Worm (Caenorhabditis elegans): ENCODE measurements around the gene ZK1320.11.

ZK1320.11 gene

ce11 chrII:9662797-9663196, 4.6 kb upstream of the ZK1320.11 start, which contains the start of gene cyp-13A10:
Gene cyp-13A10 (minus strand): TSS chrII:9662884.
- TF ChIP-seq tbx-2 (tag; optimal IDR thresholded peaks at IDR 0.05) (no peak), nhr-25 (tag; optimal IDR thresholded peaks at IDR 0.05) (no peak), nhr-237 (tag; optimal IDR thresholded peaks at IDR 0.05) (no peak), skn-1 (tag; optimal IDR thresholded peaks at IDR 0.05) (no peak), ama-1 (optimal IDR thresholded peaks at IDR 0.05) (no peak), nfya-1 (tag; optimal IDR thresholded peaks at IDR 0.05; ENCODE audit: insufficient read depth) (no peak), snpc-4 (tag; optimal IDR thresholded peaks at IDR 0.05) (no peak), ztf-4 (tag; optimal IDR thresholded peaks at IDR 0.05) (no peak), fkh-2 (tag; optimal IDR thresholded peaks at IDR 0.05) (no peak), jun-1 (tag; optimal IDR thresholded peaks at IDR 0.05) (no peak), mml-1 (tag; optimal IDR thresholded peaks at IDR 0.05) (no peak), nhr-67 (tag; optimal IDR thresholded peaks at IDR 0.05) (no peak), daf-12 (tag; optimal IDR thresholded peaks at IDR 0.05) (no peak), elt-1 (tag; optimal IDR thresholded peaks at IDR 0.05) (no peak), aly-2 (tag; optimal IDR thresholded peaks at IDR 0.05) (no peak), nhr-43 (tag; optimal IDR thresholded peaks at IDR 0.05; ENCODE audit: poor library complexity, severe bottlenecking) (no peak)

DNA sequence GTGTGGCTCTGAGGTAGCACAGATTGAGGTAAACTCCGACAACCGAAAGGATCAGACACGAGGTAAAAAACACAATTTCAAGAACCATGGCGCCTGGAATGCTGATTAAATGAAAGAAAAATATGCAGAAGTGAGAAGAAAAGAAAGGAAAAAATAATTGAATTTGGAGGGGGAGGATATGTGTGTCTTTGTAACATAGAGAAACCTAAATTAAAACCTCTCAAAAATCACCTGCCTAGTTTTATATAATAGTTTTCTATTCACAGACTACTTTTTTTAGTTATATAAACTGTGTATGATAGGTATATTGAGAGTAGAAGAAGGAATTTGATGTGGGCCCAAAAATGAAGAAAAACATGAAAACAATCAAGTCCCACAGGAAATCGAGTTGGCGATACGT, 1.8 kb upstream of the ZK1320.11 start, which contains the start of gene ZK1320.5:
Gene ZK1320.5, minus strand, starts transcription at position 101 of the 400 bp plus-strand sequence.
- TF ChIP-seq elt-1 (tag; optimal IDR thresholded peaks at IDR 0.05): no peak
- TF ChIP-seq ceh-28 (tag; optimal IDR thresholded peaks at IDR 0.05): no peak
- no peak for TF ChIP-seq nhr-76 (tag; optimal IDR thresholded peaks at IDR 0.05)
- TF ChIP-seq fkh-10 (GFP tag; optimal IDR thresholded peaks at IDR 0.05): no peak
- TF ChIP-seq skn-1 (tag; optimal IDR thresholded peaks at IDR 0.05): no peak
- no peak for TF ChIP-seq nhr-23 (tag; optimal IDR thresholded peaks at IDR 0.05)
- TF ChIP-seq ceh-82 (tag; optimal IDR thresholded peaks at IDR 0.05): no peak
- no peak for TF ChIP-seq fkh-2 (tag; optimal IDR thresholded peaks at IDR 0.05)
- TF ChIP-seq eor-1 (tag; optimal IDR thresholded peaks at IDR 0.05): no peak
- TF ChIP-seq ama-1 (optimal IDR thresholded peaks at IDR 0.05): no peak
- no peak for TF ChIP-seq lsy-12 (tag; optimal IDR thresholded peaks at IDR 0.05)
- TF ChIP-seq aly-2 (tag; optimal IDR thresholded peaks at IDR 0.05): no peak
- no peak for TF ChIP-seq ceh-9 (tag; optimal IDR thresholded peaks at IDR 0.05)
- no peak for TF ChIP-seq hmg-11 (tag; optimal IDR thresholded peaks at IDR 0.05)
- no peak for TF ChIP-seq elt-3 (tag; optimal IDR thresholded peaks at IDR 0.05)

ce11 chrII:9668959-9669358, 1.5 kb downstream of the ZK1320.11 start, which contains the start of gene taf-8:
Gene taf-8 (plus strand): TSS chrII:9669318.
- TF ChIP-seq eor-1 (tag; optimal IDR thresholded peaks at IDR 0.05): no peak
- TF ChIP-seq fos-1 (tag; optimal IDR thresholded peaks at IDR 0.05): no peak
- TF ChIP-seq hmg-11 (tag; optimal IDR thresholded peaks at IDR 0.05): peak; percentile 55
- no peak for TF ChIP-seq nfya-1 (tag; optimal IDR thresholded peaks at IDR 0.05; ENCODE audit: insufficient read depth)
- no peak for TF ChIP-seq aly-2 (tag; optimal IDR thresholded peaks at IDR 0.05)
- TF ChIP-seq unc-39 (tag; optimal IDR thresholded peaks at IDR 0.05): no peak
- peak; percentile 84 for TF ChIP-seq pha-4 (tag; optimal IDR thresholded peaks at IDR 0.05)
- peak; percentile 57 for TF ChIP-seq nhr-23 (tag; optimal IDR thresholded peaks at IDR 0.05)
- no peak for TF ChIP-seq mml-1 (tag; optimal IDR thresholded peaks at IDR 0.05)
- no peak for TF ChIP-seq snpc-4 (tag; optimal IDR thresholded peaks at IDR 0.05)
- peak; percentile 7 for TF ChIP-seq lin-39 (tag; optimal IDR thresholded peaks at IDR 0.05)
- TF ChIP-seq R02D3.7 (tag; optimal IDR thresholded peaks at IDR 0.05): peak; percentile 92
- no peak for TF ChIP-seq egl-27 (tag; optimal IDR thresholded peaks at IDR 0.05)
- no peak for TF ChIP-seq ama-1 (optimal IDR thresholded peaks at IDR 0.05)
- no peak for TF ChIP-seq fkh-2 (tag; optimal IDR thresholded peaks at IDR 0.05)
- peak; percentile 12 for TF ChIP-seq elt-2 (tag; optimal IDR thresholded peaks at IDR 0.05)
- no peak for TF ChIP-seq daf-12 (tag; optimal IDR thresholded peaks at IDR 0.05)
- TF ChIP-seq elt-3 (tag; optimal IDR thresholded peaks at IDR 0.05): no peak
- no peak for TF ChIP-seq ztf-4 (tag; optimal IDR thresholded peaks at IDR 0.05)
- TF ChIP-seq pqm-1 (tag; optimal IDR thresholded peaks at IDR 0.05): no peak
- TF ChIP-seq nhr-12 (tag; optimal IDR thresholded peaks at IDR 0.05): no peak
- TF ChIP-seq egl-5 (tag; optimal IDR thresholded peaks at IDR 0.05): no peak
- peak; percentile 6 for TF ChIP-seq nhr-25 (tag; optimal IDR thresholded peaks at IDR 0.05)
- no peak for TF ChIP-seq fkh-10 (GFP tag; optimal IDR thresholded peaks at IDR 0.05)
- TF ChIP-seq lin-15B (tag; optimal IDR thresholded peaks at IDR 0.05): peak; percentile 47
- no peak for TF ChIP-seq nhr-11 (tag; optimal IDR thresholded peaks at IDR 0.05)
- no peak for TF ChIP-seq zag-1 (tag; optimal IDR thresholded peaks at IDR 0.05)
- no peak for TF ChIP-seq nhr-76 (tag; optimal IDR thresholded peaks at IDR 0.05)
- TF ChIP-seq ztf-11 (tag; optimal IDR thresholded peaks at IDR 0.05): no peak
- TF ChIP-seq nhr-28 (tag; optimal IDR thresholded peaks at IDR 0.05): no peak
- no peak for TF ChIP-seq ceh-82 (tag; optimal IDR thresholded peaks at IDR 0.05)
- TF ChIP-seq ceh-28 (tag; optimal IDR thresholded peaks at IDR 0.05): no peak
- no peak for TF ChIP-seq ceh-9 (tag; optimal IDR thresholded peaks at IDR 0.05)
- TF ChIP-seq tbx-2 (tag; optimal IDR thresholded peaks at IDR 0.05): no peak
- no peak for TF ChIP-seq ZK546.5 (tag; optimal IDR thresholded peaks at IDR 0.05)
- TF ChIP-seq mdl-1 (tag; optimal IDR thresholded peaks at IDR 0.05): no peak
- no peak for TF ChIP-seq nhr-67 (tag; optimal IDR thresholded peaks at IDR 0.05)
- TF ChIP-seq nhr-43 (tag; optimal IDR thresholded peaks at IDR 0.05; ENCODE audit: poor library complexity, severe bottlenecking): no peak
- no peak for TF ChIP-seq nhr-237 (tag; optimal IDR thresholded peaks at IDR 0.05)
- no peak for TF ChIP-seq elt-1 (tag; optimal IDR thresholded peaks at IDR 0.05)
- TF ChIP-seq nhr-77 (tag; optimal IDR thresholded peaks at IDR 0.05): no peak
- no peak for TF ChIP-seq sea-2 (GFP tag; optimal IDR thresholded peaks at IDR 0.05)
- TF ChIP-seq jun-1 (tag; optimal IDR thresholded peaks at IDR 0.05): no peak
- no peak for TF ChIP-seq unc-62 (GFP tag; optimal IDR thresholded peaks at IDR 0.05)
- TF ChIP-seq lsy-12 (tag; optimal IDR thresholded peaks at IDR 0.05): no peak

All from whole organism, L3 larva.